Fruit fly (Drosophila melanogaster): ENCODE data around the gene CecC.

DNA sequence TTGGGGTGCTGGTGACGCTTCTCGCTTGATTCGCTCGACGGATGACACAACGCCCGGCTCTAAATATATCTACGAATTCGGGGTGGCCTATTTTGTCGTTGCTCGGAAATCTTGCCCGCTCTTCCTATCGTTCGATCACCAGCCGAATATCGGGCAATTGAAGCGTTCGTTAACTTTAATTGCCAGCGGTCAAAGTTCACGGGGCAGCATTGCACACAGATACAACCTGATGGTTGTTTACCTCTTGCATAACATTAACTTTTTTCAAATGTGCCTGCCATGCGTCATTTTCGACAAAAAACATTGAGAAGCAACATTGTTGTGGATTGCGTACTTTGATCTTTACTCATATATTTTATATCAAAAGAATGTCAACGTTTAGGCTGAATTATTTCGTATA, 18.5 kb upstream of the CecC start:
- no peak for TF ChIP-seq OdsH (GFP tag; optimal IDR thresholded peaks at IDR 0.05)
- TF ChIP-seq dac (GFP tag; optimal IDR thresholded peaks at IDR 0.05), result no peak
- no peak for TF ChIP-seq net (GFP tag; optimal IDR thresholded peaks at IDR 0.05)
- TF ChIP-seq Blimp-1 (GFP tag; optimal IDR thresholded peaks at IDR 0.05), result no peak
- TF ChIP-seq CG1621 (tag; optimal IDR thresholded peaks at IDR 0.05), result no peak
- TF ChIP-seq ss (GFP tag; optimal IDR thresholded peaks at IDR 0.05), result no peak
- no peak for TF ChIP-seq CG6163 (GFP tag; IDR thresholded peaks at IDR 0.05)
- TF ChIP-seq CG8119 (GFP tag; IDR thresholded peaks at IDR 0.05), result no peak

All from whole organism, prepupa.